Worm (Caenorhabditis elegans): Measurements from ENCODE around the gene M153.3.
A peak's percentile ranks its signal among the peaks of the same experiment; 100 is the strongest.

M153.3 gene

ce11 chrX:12167632-12168377, 25.1 kb downstream of the M153.3 start:
- TF ChIP-seq pes-1 (GFP tag; IDR thresholded peaks at IDR 0.05) (no peak), ceh-36 (tag; optimal IDR thresholded peaks at IDR 0.05) (no peak), hmbx-1 (tag; optimal IDR thresholded peaks at IDR 0.05) (no peak), B0310.2 (tag; optimal IDR thresholded peaks at IDR 0.05) (no peak), sea-1 (GFP tag; conservative IDR thresholded peaks at IDR 0.05) (no peak), F13C5.2 (tag; optimal IDR thresholded peaks at IDR 0.05) (no peak), aly-1 (tag; optimal IDR thresholded peaks at IDR 0.05) (no peak), hmg-4 (GFP tag; optimal IDR thresholded peaks at IDR 0.05) (no peak), tbx-11 (GFP tag; IDR thresholded peaks at IDR 0.05) (no peak), scrt-1 (GFP tag; IDR thresholded peaks at IDR 0.05) (no peak), ets-7 (tag; optimal IDR thresholded peaks at IDR 0.05) (no peak), hnd-1 (tag; optimal IDR thresholded peaks at IDR 0.05) (no peak), flt-1 (GFP tag; IDR thresholded peaks at IDR 0.05) (no peak), ama-1 (optimal IDR thresholded peaks at IDR 0.05) (no peak), ceh-13 (GFP tag; optimal IDR thresholded peaks at IDR 0.05) (no peak), tra-4 (tag; optimal IDR thresholded peaks at IDR 0.05) (no peak)

ce11 chrX:12168765-12169164, 26.1 kb downstream of the M153.3 start:
- TF ChIP-seq ama-1 (optimal IDR thresholded peaks at IDR 0.05) = peak; percentile 5
- TF ChIP-seq scrt-1 (GFP tag; IDR thresholded peaks at IDR 0.05) = no peak

- peak; percentile 38 for TF ChIP-seq ama-1 (optimal IDR thresholded peaks at IDR 0.05)
- TF ChIP-seq B0310.2 (tag; optimal IDR thresholded peaks at IDR 0.05) = no peak
- no peak for TF ChIP-seq ceh-13 (GFP tag; optimal IDR thresholded peaks at IDR 0.05)
- no peak for TF ChIP-seq hmg-4 (GFP tag; optimal IDR thresholded peaks at IDR 0.05)
- no peak for TF ChIP-seq hmbx-1 (tag; optimal IDR thresholded peaks at IDR 0.05)
- TF ChIP-seq F13C5.2 (tag; optimal IDR thresholded peaks at IDR 0.05) = no peak
- no peak for TF ChIP-seq hnd-1 (tag; optimal IDR thresholded peaks at IDR 0.05)
Observed at ce11 chrX:12169390-12169789, 26.7 kb downstream of the M153.3 start.

DNA sequence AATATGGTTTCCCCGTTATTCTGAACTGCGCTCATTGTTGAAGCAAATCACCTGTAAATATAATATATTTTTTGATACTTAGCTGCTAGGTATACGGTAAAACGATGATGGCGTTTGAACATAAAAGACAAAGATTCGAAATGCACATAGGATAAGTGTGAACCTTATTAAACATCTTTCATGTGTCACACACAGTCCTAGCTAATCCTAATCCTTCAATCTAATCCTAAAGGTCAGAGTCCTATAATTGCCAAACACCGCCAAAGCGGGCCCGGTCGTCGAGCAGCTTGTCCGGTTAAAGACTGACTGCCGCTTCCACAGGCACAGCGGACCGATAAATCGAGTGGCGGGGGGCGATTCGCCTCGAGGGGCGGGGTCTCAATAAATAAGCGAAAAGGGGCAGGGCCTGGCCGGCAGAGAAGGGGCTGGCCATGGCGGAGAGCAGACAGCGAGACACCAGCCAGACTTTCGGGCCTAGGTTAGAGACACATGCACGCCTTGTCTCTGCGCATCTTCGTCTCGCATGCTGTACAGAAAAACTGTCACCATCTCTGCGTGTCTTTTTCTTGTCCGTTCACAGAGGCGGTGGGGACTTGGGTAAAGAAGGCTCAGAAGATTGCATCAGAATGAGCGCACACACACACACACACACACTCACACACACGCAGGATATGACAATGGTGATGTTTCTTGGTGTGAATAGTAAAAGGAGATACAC, 29.1 kb downstream of the M153.3 start, which contains the start of gene F57G12.1:
Gene F57G12.1 (minus strand): TSS at position 51 of the 718 bp plus-strand sequence.
- TF ChIP-seq tbx-37 (GFP tag; conservative IDR thresholded peaks at IDR 0.05) (no peak), sea-1 (GFP tag; conservative IDR thresholded peaks at IDR 0.05) (no peak), aly-1 (tag; optimal IDR thresholded peaks at IDR 0.05) (no peak), flt-1 (GFP tag; IDR thresholded peaks at IDR 0.05) (peak; percentile 11; the same call in 1 of the 2 replicates), F13C5.2 (tag; optimal IDR thresholded peaks at IDR 0.05) (peak; percentile 15), hmbx-1 (tag; optimal IDR thresholded peaks at IDR 0.05) (no peak), ama-1 (optimal IDR thresholded peaks at IDR 0.05) (no peak), scrt-1 (GFP tag; IDR thresholded peaks at IDR 0.05) (no peak), ceh-13 (GFP tag; optimal IDR thresholded peaks at IDR 0.05) (peak; percentile 7), tbx-11 (GFP tag; IDR thresholded peaks at IDR 0.05) (no peak), hmg-4 (GFP tag; optimal IDR thresholded peaks at IDR 0.05) (peak; percentile 83), tra-4 (tag; optimal IDR thresholded peaks at IDR 0.05) (no peak), hnd-1 (tag; optimal IDR thresholded peaks at IDR 0.05) (no peak), B0310.2 (tag; optimal IDR thresholded peaks at IDR 0.05) (no peak), pes-1 (GFP tag; IDR thresholded peaks at IDR 0.05) (no peak), ceh-36 (tag; optimal IDR thresholded peaks at IDR 0.05) (peak; percentile 83), ets-7 (tag; optimal IDR thresholded peaks at IDR 0.05) (no peak)

DNA sequence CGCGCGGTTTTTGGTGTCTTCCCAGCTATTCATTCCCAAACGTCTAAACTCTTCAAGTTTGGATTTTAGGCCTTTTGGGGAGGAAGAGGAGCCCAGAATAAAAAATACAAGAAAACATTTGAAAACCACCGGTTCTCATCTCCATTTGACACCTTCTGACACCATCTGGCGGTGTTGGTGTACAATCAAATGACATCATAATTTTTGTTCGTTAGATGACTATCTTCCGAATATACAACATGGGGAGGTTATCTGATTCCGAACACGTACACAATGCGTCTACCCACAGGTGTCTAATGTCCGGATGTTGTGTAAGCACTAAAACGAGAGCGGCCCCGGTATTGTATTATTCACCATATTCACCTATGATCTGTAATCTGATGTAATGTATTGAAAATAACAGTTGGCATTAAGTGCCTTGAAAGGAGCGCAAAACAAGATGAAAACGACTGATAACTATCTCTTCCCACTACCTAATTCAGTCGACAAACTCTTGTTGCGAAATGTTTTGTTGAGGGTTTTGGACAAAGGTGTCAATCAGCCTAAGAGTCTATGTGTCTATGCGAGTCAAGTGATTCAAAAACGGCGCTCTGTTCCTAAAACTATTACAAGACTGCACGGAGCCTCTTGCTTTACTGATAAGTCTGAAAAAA, 29.9 kb downstream of the M153.3 start:
- no peak for TF ChIP-seq tbx-11 (GFP tag; IDR thresholded peaks at IDR 0.05)
- no peak for TF ChIP-seq scrt-1 (GFP tag; IDR thresholded peaks at IDR 0.05)
- TF ChIP-seq sea-1 (GFP tag; conservative IDR thresholded peaks at IDR 0.05) = no peak
- no peak for TF ChIP-seq F13C5.2 (tag; optimal IDR thresholded peaks at IDR 0.05)
- no peak for TF ChIP-seq flt-1 (GFP tag; IDR thresholded peaks at IDR 0.05)
- no peak for TF ChIP-seq ama-1 (optimal IDR thresholded peaks at IDR 0.05)
- TF ChIP-seq hmbx-1 (tag; optimal IDR thresholded peaks at IDR 0.05) = no peak
- TF ChIP-seq pes-1 (GFP tag; IDR thresholded peaks at IDR 0.05) = no peak
- no peak for TF ChIP-seq tbx-37 (GFP tag; conservative IDR thresholded peaks at IDR 0.05)
- no peak for TF ChIP-seq ets-7 (tag; optimal IDR thresholded peaks at IDR 0.05)
- TF ChIP-seq B0310.2 (tag; optimal IDR thresholded peaks at IDR 0.05) = no peak
- no peak for TF ChIP-seq aly-1 (tag; optimal IDR thresholded peaks at IDR 0.05)
- no peak for TF ChIP-seq ceh-13 (GFP tag; optimal IDR thresholded peaks at IDR 0.05)
- TF ChIP-seq hnd-1 (tag; optimal IDR thresholded peaks at IDR 0.05) = no peak
- TF ChIP-seq tra-4 (tag; optimal IDR thresholded peaks at IDR 0.05) = no peak

DNA sequence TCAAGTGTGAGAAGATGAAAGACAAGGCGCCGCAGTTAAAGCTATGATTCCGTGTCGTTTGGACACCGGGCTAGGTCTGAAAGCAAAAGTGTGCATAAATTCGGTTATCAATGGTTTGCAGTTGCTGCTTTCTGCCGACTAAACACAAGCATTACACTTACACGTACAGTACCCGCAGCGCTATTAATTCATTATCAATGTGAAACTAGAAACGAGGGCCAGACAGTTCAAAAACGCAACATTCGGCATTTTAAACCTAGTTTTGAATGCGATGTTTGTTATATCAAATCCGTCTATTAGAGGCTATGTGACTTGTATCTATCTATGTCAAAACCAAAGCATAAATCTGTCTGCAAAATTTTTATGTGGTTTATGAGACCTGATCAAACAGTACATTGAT, 31.3 kb downstream of the M153.3 start:
- TF ChIP-seq hnd-1 (tag; optimal IDR thresholded peaks at IDR 0.05) (no peak), tra-4 (tag; optimal IDR thresholded peaks at IDR 0.05) (no peak), tbx-11 (GFP tag; IDR thresholded peaks at IDR 0.05) (no peak), flt-1 (GFP tag; IDR thresholded peaks at IDR 0.05) (no peak), sea-1 (GFP tag; conservative IDR thresholded peaks at IDR 0.05) (no peak), hmg-4 (GFP tag; optimal IDR thresholded peaks at IDR 0.05) (no peak), aly-1 (tag; optimal IDR thresholded peaks at IDR 0.05) (no peak)

Measured in whole organism, early embryonic.